Worm (Caenorhabditis elegans) whole organism, L4 larva: ENCODE measurements around the gene nlp-35.

ENCODE experiments used
- F37D6.2 ChIP-seq: sonication (generic microtip); optimal IDR thresholded peaks from 2 replicates; lab custom pipeline; 2016; ENCODE audit warnings: mild to moderate bottlenecking, missing genetic modification characterization, missing compliant biosample characterization
- R02D3.7 ChIP-seq: fragments of 150-350 bp; sonication (generic microtip); optimal IDR thresholded peaks from 3 replicates; lab custom pipeline; 2014; ENCODE audit warnings: missing biosample characterization, missing genetic modification characterization
- T20F7.1 ChIP-seq: fragments of 200-800 bp; sonication (Bioruptor generic); optimal IDR thresholded peaks from 2 replicates; lab custom pipeline; 2018; ENCODE audit warnings: mild to moderate bottlenecking, missing genetic modification characterization, missing compliant biosample characterization
- Y5F2A.4 ChIP-seq: fragments of 200-800 bp; sonication (Bioruptor generic); optimal IDR thresholded peaks from 2 replicates; lab custom pipeline; 2018; ENCODE audit warnings: mild to moderate bottlenecking, missing genetic modification characterization, missing compliant biosample characterization
- ZK337.2 ChIP-seq: fragments of 200-800 bp; sonication (Bioruptor generic); IDR thresholded peaks from 2 replicates; pipeline ENCODE4 v1.3.6; 2022; ENCODE audit warnings: missing genetic modification reagents, missing genetic modification characterization, missing compliant biosample characterization
- aha-1 ChIP-seq: fragments of 150-350 bp; peaks from one replicate; lab custom pipeline; 2014; ENCODE audit warnings: missing biosample characterization, missing genetic modification characterization
- aly-2 ChIP-seq: sonication (generic microtip); optimal IDR thresholded peaks from 2 replicates; lab custom pipeline; 2018; ENCODE audit warnings: missing biosample characterization, missing genetic modification characterization
- arid-1 ChIP-seq: fragments of 200-800 bp; sonication (Bioruptor generic); conservative IDR thresholded peaks from 2 replicates; pipeline ENCODE4 v1.3.6; 2022; ENCODE audit warnings: missing genetic modification reagents, missing genetic modification characterization, missing compliant biosample characterization
- attf-4 ChIP-seq: sonication (generic microtip); optimal IDR thresholded peaks from 3 replicates; lab custom pipeline; 2017; ENCODE audit warnings: missing biosample characterization, missing genetic modification characterization
- ceh-32 ChIP-seq: sonication (generic microtip); optimal IDR thresholded peaks from 2 replicates; lab custom pipeline; 2016; ENCODE audit warnings: mild to moderate bottlenecking, missing genetic modification characterization, missing compliant biosample characterization; ENCODE audit not compliant: poor library complexity
- ceh-62 ChIP-seq: sonication (generic microtip); optimal IDR thresholded peaks from 2 replicates; lab custom pipeline; 2017; ENCODE audit warnings: missing biosample characterization, missing genetic modification characterization
- ceh-82 ChIP-seq: sonication (generic microtip); optimal IDR thresholded peaks from 2 replicates; lab custom pipeline; 2017; ENCODE audit warnings: missing biosample characterization, missing genetic modification characterization
- ces-1 ChIP-seq: fragments of 150-350 bp; sonication (generic microtip); optimal IDR thresholded peaks from 4 replicates; lab custom pipeline; 2014; ENCODE audit warnings: missing biosample characterization, missing genetic modification reagents, missing genetic modification characterization
- cey-2 ChIP-seq: sonication (generic microtip); optimal IDR thresholded peaks from 3 replicates; lab custom pipeline; 2017; ENCODE audit warnings: missing genetic modification characterization, mild to moderate bottlenecking, missing compliant biosample characterization, antibody characterized with exemption, borderline replicate concordance; ENCODE audit not compliant: insufficient read depth
- ctbp-1 ChIP-seq: fragments of 200-800 bp; sonication (Bioruptor generic); IDR thresholded peaks from 2 replicates; pipeline ENCODE4 v1.3.6; 2022; ENCODE audit warnings: missing genetic modification reagents, missing genetic modification characterization, missing compliant biosample characterization
- daf-12 ChIP-seq: fragments of 150-350 bp; optimal IDR thresholded peaks from 2 replicates; lab custom pipeline; 2014; ENCODE audit warnings: missing biosample characterization, missing genetic modification reagents, missing genetic modification characterization
- daf-16 ChIP-seq, 3 experiments: sonication (generic microtip); optimal IDR thresholded peaks; 2 replicates each; lab custom pipeline; 2016 to 2017; ENCODE audit warnings: missing genetic modification characterization in 3 of 3, missing genetic modification reagents in 3 of 3, mild to moderate bottlenecking in 2 of 3, missing compliant biosample characterization in 2 of 3, missing biosample characterization in 1 of 3, moderate library complexity in 1 of 3
- daf-19 ChIP-seq: fragments of 200-800 bp; sonication (Bioruptor generic); conservative IDR thresholded peaks from 2 replicates; pipeline ENCODE4 v1.3.6; 2022; ENCODE audit warnings: missing genetic modification characterization, missing compliant biosample characterization
- daf-8 ChIP-seq: fragments of 200-800 bp; sonication (Bioruptor generic); IDR thresholded peaks from 2 replicates; pipeline ENCODE4 v1.3.6; 2022; ENCODE audit warnings: missing genetic modification characterization, missing compliant biosample characterization
- dmd-6 ChIP-seq: fragments of 200-800 bp; sonication (Bioruptor generic); IDR thresholded peaks from 2 replicates; pipeline ENCODE4 v1.3.6; 2022; ENCODE audit warnings: missing genetic modification reagents, missing genetic modification characterization, missing compliant biosample characterization
- dpl-1 ChIP-seq: fragments of 150-350 bp; optimal IDR thresholded peaks from 2 replicates; lab custom pipeline; 2014; ENCODE audit warnings: missing biosample characterization, missing genetic modification reagents, missing genetic modification characterization
- dve-1 ChIP-seq: sonication (generic microtip); optimal IDR thresholded peaks from 2 replicates; lab custom pipeline; 2017; ENCODE audit warnings: antibody characterized with exemption, mild to moderate bottlenecking, missing genetic modification characterization, missing compliant biosample characterization; ENCODE audit not compliant: insufficient read depth
- hif-1 ChIP-seq, 2 experiments: sonication (generic microtip); optimal IDR thresholded peaks; 2 replicates each; lab custom pipeline; 2016 to 2017; ENCODE audit warnings: missing compliant biosample characterization in 2 of 2, missing genetic modification characterization in 2 of 2, missing genetic modification reagents in 2 of 2, missing genotype in 2 of 2, mild to moderate bottlenecking in 1 of 2
- hlh-11 ChIP-seq: fragments of 200-800 bp; sonication (Bioruptor generic); optimal IDR thresholded peaks from 2 replicates; lab custom pipeline; 2018; ENCODE audit warnings: mild to moderate bottlenecking, missing genetic modification characterization, missing compliant biosample characterization
- hlh-30 ChIP-seq: sonication (generic microtip); optimal IDR thresholded peaks from 2 replicates; lab custom pipeline; 2017; ENCODE audit warnings: antibody characterized with exemption, mild to moderate bottlenecking, missing genetic modification characterization, missing compliant biosample characterization; ENCODE audit not compliant: insufficient read depth
- jun-1 ChIP-seq: fragments of 150-350 bp; optimal IDR thresholded peaks from 2 replicates; lab custom pipeline; 2014; ENCODE audit warnings: missing biosample characterization, missing genetic modification reagents, missing genetic modification characterization
- lim-7 ChIP-seq: fragments of 200-800 bp; sonication (Bioruptor generic); IDR thresholded peaks from 2 replicates; pipeline ENCODE4 v1.3.6; 2022; ENCODE audit warnings: missing genetic modification characterization, missing compliant biosample characterization
- lin-15B ChIP-seq: fragments of 150-350 bp; sonication (generic microtip); optimal IDR thresholded peaks from 3 replicates; lab custom pipeline; 2014; ENCODE audit warnings: missing biosample characterization, missing genetic modification characterization
- lin-29 ChIP-seq: fragments of 200-800 bp; sonication (Bioruptor generic); IDR thresholded peaks from 2 replicates; pipeline ENCODE4 v1.3.6; 2022; ENCODE audit warnings: missing genetic modification reagents, missing genetic modification characterization, missing compliant biosample characterization
- lin-39 ChIP-seq: fragments of 150-350 bp; optimal IDR thresholded peaks from 2 replicates; lab custom pipeline; 2014; ENCODE audit warnings: missing biosample characterization, missing genetic modification reagents, missing genetic modification characterization
- lsy-2 ChIP-seq, 2 experiments: fragments of 150-350 bp in 1 of 2; sonication (generic microtip) in 1 of 2; optimal IDR thresholded peaks; 2 replicates each; lab custom pipeline; 2014 to 2017; ENCODE audit warnings: missing biosample characterization in 2 of 2, missing genetic modification characterization in 2 of 2
- madf-9 ChIP-seq: fragments of 200-800 bp; sonication (Bioruptor generic); conservative IDR thresholded peaks from 2 replicates; pipeline ENCODE4 v1.3.6; 2022; ENCODE audit warnings: missing genetic modification reagents, missing genetic modification characterization, missing compliant biosample characterization
- mdt-29 ChIP-seq: fragments of 200-800 bp; sonication (Bioruptor generic); IDR thresholded peaks from 2 replicates; pipeline ENCODE4 v1.3.6; 2022; ENCODE audit warnings: missing genetic modification reagents, missing genetic modification characterization, missing compliant biosample characterization
- mep-1 ChIP-seq: fragments of 150-350 bp; sonication (generic microtip); optimal IDR thresholded peaks from 3 replicates; lab custom pipeline; 2014; ENCODE audit warnings: missing biosample characterization, missing genetic modification characterization
- mes-2 ChIP-seq: sonication (generic microtip); optimal IDR thresholded peaks from 2 replicates; lab custom pipeline; 2016; ENCODE audit warnings: missing genotype, mild to moderate bottlenecking, missing genetic modification characterization, missing compliant biosample characterization; ENCODE audit not compliant: poor library complexity, severe bottlenecking
- mxl-2 ChIP-seq: fragments of 200-800 bp; sonication (Bioruptor generic); conservative IDR thresholded peaks from 2 replicates; pipeline ENCODE4 v1.3.6; 2022; ENCODE audit warnings: missing genetic modification reagents, missing genetic modification characterization, missing compliant biosample characterization
- nhr-102 ChIP-seq: sonication (generic microtip); optimal IDR thresholded peaks from 2 replicates; lab custom pipeline; 2016; ENCODE audit warnings: mild to moderate bottlenecking, missing genetic modification characterization, moderate library complexity, missing compliant biosample characterization
- nhr-237 ChIP-seq: sonication (generic microtip); optimal IDR thresholded peaks from 2 replicates; lab custom pipeline; 2017; ENCODE audit warnings: missing biosample characterization, missing genetic modification characterization
- nhr-6 ChIP-seq: fragments of 150-350 bp; optimal IDR thresholded peaks from 2 replicates; lab custom pipeline; 2014; ENCODE audit warnings: missing biosample characterization, missing genetic modification characterization
- snpc-1.2 ChIP-seq: fragments of 200-800 bp; sonication (Bioruptor generic); IDR thresholded peaks from 2 replicates; pipeline ENCODE4 v1.3.6; 2022; ENCODE audit warnings: missing genetic modification reagents, missing genetic modification characterization, missing compliant biosample characterization
- spr-1 ChIP-seq: sonication (generic microtip); optimal IDR thresholded peaks from 2 replicates; lab custom pipeline; 2016; ENCODE audit warnings: mild to moderate bottlenecking, missing genetic modification characterization, missing compliant biosample characterization
- spr-3 ChIP-seq: fragments of 200-800 bp; sonication (Bioruptor generic); optimal IDR thresholded peaks from 2 replicates; lab custom pipeline; 2018; ENCODE audit warnings: mild to moderate bottlenecking, missing genetic modification characterization, missing compliant biosample characterization
- tag-97 ChIP-seq: fragments of 200-800 bp; sonication (Bioruptor generic); IDR thresholded peaks from 2 replicates; pipeline ENCODE4 v1.3.6; 2022; ENCODE audit warnings: missing genetic modification characterization, missing compliant biosample characterization
- tra-1 ChIP-seq: fragments of 200-800 bp; sonication (Bioruptor generic); IDR thresholded peaks from 2 replicates; pipeline ENCODE4 v1.3.6; 2022; ENCODE audit warnings: missing genetic modification reagents, missing genetic modification characterization, missing compliant biosample characterization
- unc-130 ChIP-seq: sonication (generic microtip); optimal IDR thresholded peaks from 2 replicates; lab custom pipeline; 2016; ENCODE audit warnings: missing genetic modification reagents, missing genetic modification characterization, missing compliant biosample characterization
- unc-39 ChIP-seq: sonication (generic microtip); optimal IDR thresholded peaks from 2 replicates; lab custom pipeline; 2017; ENCODE audit warnings: missing biosample characterization, missing genetic modification characterization
- unc-62 ChIP-seq, 3 experiments: fragments of 150-350 bp in 1 of 3; sonication (generic microtip); optimal IDR thresholded peaks in 2 of 3; peaks in 1 of 3; 1 replicate in 1 of 3; 2 replicates in 2 of 3; lab custom pipeline; 2014 to 2017; ENCODE audit warnings: missing biosample characterization in 3 of 3, missing genetic modification characterization in 3 of 3, missing genetic modification reagents in 3 of 3, missing genotype in 1 of 3
- zag-1 ChIP-seq: fragments of 150-350 bp; optimal IDR thresholded peaks from 2 replicates; lab custom pipeline; 2014; ENCODE audit warnings: missing biosample characterization, missing genetic modification characterization
- zfp-2 ChIP-seq: sonication (generic microtip); optimal IDR thresholded peaks from 2 replicates; lab custom pipeline; 2016; ENCODE audit warnings: mild to moderate bottlenecking, missing genetic modification characterization, missing compliant biosample characterization
- zip-11 ChIP-seq: fragments of 200-800 bp; sonication (Bioruptor generic); IDR thresholded peaks from 2 replicates; pipeline ENCODE4 v1.3.6; 2022; ENCODE audit warnings: missing genetic modification characterization, missing compliant biosample characterization

The nlp-35 gene

DNA sequence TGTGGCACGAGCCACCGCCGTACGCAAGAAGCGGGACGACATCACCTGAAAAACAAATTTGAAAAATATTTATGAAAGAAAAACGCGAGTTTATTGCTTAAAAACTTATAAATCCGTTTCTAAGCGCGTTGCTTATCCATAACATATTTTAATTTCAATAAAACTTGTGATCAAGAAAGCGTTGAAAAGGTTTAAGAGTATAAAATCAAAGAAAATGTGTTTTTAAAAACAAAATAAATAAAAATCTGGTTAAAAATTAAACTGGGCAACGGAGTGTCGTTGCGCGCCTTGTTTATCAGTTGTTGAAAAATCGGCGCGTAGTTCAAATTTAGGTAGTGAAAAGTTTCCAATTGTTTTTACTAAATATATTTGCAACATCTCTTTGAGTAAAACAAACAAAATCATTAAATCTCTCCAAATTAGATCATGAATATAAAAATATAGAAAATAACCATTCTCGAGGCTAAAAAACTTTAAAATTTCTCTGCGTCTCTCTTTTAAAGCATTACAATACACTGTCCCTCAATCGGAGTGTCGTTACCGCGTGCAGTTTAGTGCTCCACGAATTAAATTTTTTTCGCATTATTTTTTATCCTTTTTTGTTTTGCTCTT is 6.2 kb upstream of the nlp-35 start, which contains the start of gene ndua-5:
ndua-5 (minus strand) TSS at position 51 of the 612 bp plus-strand sequence.
- TF ChIP-seq lim-7 (GFP tag; lab: Robert Waterston, UW) (no peak), unc-130 (GFP tag; lab: Kevin White, UChicago) (no peak), dpl-1 (GFP tag; lab: Kevin White, UChicago) (peak; percentile 88), tra-1 (no peak), ceh-82 (tag; lab: Kevin White, UChicago) (no peak), dmd-6 (GFP tag; lab: Robert Waterston, UW) (no peak), daf-19 (no peak), Y5F2A.4 (GFP tag; lab: Kevin White, UChicago) (no peak), unc-62 (GFP tag; optimal IDR thresholded peaks at IDR 0.05 in 1 of 2; lab: Kevin White, UChicago) (no peak), unc-62 (tag; optimal IDR thresholded peaks at IDR 0.05; lab: Kevin White, UChicago) (no peak), zfp-2 (no peak), zip-11 (GFP tag; lab: Robert Waterston, UW) (no peak), unc-39 (tag; lab: Kevin White, UChicago) (no peak), ceh-32 (tag; lab: Kevin White, UChicago) (no peak), F37D6.2 (no peak), tag-97 (GFP tag; lab: Robert Waterston, UW) (no peak), hlh-11 (no peak), aha-1 (peak; percentile 9), cey-2 (tag; lab: Kevin White, UChicago) (no peak), arid-1 (GFP tag; lab: Robert Waterston, UW) (no peak), nhr-237 (no peak), lin-29 (GFP tag; lab: Robert Waterston, UW) (no peak), spr-3 (GFP tag; lab: Kevin White, UChicago) (no peak), jun-1 (tag; lab: Kevin White, UChicago) (no peak), mep-1 (tag; lab: Kevin White, UChicago) (no peak), madf-9 (no peak), ZK337.2 (no peak), nhr-102 (no peak), R02D3.7 (tag; lab: Kevin White, UChicago) (no peak), ctbp-1 (GFP tag; lab: Robert Waterston, UW) (no peak), hif-1 (tag; optimal IDR thresholded peaks at IDR 0.05; lab: Kevin White, UChicago) (no peak), ceh-62 (tag; lab: Kevin White, UChicago) (no peak), snpc-1.2 (no peak), spr-1 (tag; lab: Kevin White, UChicago) (no peak), ces-1 (GFP tag; lab: Kevin White, UChicago) (no peak), lin-15B (tag; lab: Kevin White, UChicago) (no peak), nhr-6 (peak; percentile 56), T20F7.1 (GFP tag; lab: Kevin White, UChicago) (peak; percentile 96), attf-4 (tag; lab: Kevin White, UChicago) (no peak), dve-1 (tag; lab: Kevin White, UChicago) (peak; percentile 34), lin-39 (tag; lab: Kevin White, UChicago) (no peak), aly-2 (tag; lab: Kevin White, UChicago) (no peak), daf-8 (GFP tag; lab: Robert Waterston, UW) (no peak), daf-16 (GFP tag; optimal IDR thresholded peaks at IDR 0.05; lab: Kevin White, UChicago) (no peak), daf-16 (tag; optimal IDR thresholded peaks at IDR 0.05; lab: Kevin White, UChicago) (peak; percentile 40), mes-2 (tag; lab: Kevin White, UChicago) (peak; percentile 36), mxl-2 (GFP tag; lab: Robert Waterston, UW) (no peak), hlh-30 (tag; lab: Kevin White, UChicago) (peak; percentile 12), daf-12 (tag; lab: Kevin White, UChicago) (no peak), mdt-29 (GFP tag; lab: Robert Waterston, UW) (no peak), lsy-2 (tag; optimal IDR thresholded peaks at IDR 0.05; lab: Kevin White, UChicago) (peak in 1 of 2 experiments; percentile 62), zag-1 (no peak)
